Fruit fly (Drosophila melanogaster): ENCODE data around the gene CG2217.

CG2217 gene

DNA sequence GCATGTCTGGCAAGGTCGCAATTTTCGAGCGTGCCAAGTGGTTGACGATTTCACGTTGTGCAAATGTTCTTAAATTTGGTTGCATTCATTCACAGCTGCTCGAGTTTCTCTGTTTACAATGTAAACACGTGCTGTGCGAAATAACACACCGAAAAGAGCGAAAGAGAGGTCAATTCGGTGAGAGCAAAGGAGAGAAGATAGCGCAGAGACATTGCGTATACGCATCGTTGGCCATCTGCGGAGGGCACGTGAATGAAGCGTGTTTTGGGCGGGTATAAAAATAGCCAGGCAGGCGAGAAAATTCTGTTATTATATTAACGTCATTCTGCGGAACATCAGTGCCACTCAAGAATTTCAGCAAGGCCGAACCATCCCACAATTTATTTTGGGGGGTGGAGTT lies 31.7 kb upstream of the CG2217 start:
- TF ChIP-seq usp (GFP tag; optimal IDR thresholded peaks at IDR 0.05) (no peak), psq (optimal IDR thresholded peaks at IDR 0.05) (no peak), EcR (GFP tag; optimal IDR thresholded peaks at IDR 0.05) (no peak), CG8478 (optimal IDR thresholded peaks at IDR 0.05) (no peak), Dll (optimal IDR thresholded peaks at IDR 0.05) (no peak), pan (optimal IDR thresholded peaks at IDR 0.05) (no peak)

DNA sequence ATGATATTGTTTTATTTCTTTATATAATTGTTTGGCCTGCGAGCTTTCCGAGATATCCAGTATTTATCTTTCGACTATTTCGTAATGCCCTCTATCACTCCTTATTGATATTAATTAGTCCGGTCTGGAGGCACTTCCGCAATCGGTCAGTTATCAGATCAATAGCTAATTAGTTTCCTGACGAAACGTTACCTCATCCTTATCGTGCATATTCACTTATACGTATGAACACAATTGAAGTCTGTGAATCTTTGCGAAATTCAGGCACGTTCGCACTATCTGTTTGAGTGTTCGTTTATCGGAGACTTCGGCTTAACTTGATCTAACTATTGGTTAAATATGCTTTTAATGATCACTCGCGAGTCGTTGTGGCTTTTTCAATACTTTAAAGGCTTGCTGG lies 30.5 kb upstream of the CG2217 start:
- TF ChIP-seq EcR (GFP tag; optimal IDR thresholded peaks at IDR 0.05) (no peak), psq (optimal IDR thresholded peaks at IDR 0.05) (no peak), CG8478 (optimal IDR thresholded peaks at IDR 0.05) (no peak), usp (GFP tag; optimal IDR thresholded peaks at IDR 0.05) (no peak), Dll (optimal IDR thresholded peaks at IDR 0.05) (no peak), pan (optimal IDR thresholded peaks at IDR 0.05) (no peak)

DNA sequence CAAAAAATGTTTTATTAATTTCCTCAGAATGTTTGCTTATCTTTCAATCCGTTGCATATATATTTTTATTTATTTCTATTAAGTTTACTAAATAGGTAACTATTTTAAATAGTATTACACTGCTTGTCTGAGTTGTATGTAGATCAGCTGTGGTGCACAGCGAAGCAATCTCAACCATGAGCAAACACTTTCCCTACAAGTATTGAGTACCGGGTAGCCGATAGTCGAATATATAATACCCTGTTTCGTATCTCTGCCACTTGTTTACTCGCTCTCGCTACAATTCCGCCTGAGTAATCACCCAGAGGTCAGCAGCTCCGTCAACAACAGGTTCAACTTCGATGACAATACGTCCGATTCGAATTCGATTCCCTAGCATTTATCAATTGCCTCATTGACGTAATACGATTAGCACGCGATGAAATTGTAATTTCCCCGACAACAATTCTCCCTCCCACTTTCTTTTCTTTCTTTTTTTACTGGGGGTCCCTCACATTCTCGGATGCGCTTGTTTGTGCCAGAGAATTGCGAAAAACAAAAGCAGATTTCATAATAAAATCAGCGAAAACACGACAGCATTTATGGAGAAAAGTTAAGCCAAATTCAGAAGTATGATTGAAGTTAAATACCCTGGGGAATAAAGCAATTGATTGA lies 28.0 kb upstream of the CG2217 start:
- TF ChIP-seq psq (optimal IDR thresholded peaks at IDR 0.05) (no peak), EcR (GFP tag; optimal IDR thresholded peaks at IDR 0.05) (no peak), CG8478 (optimal IDR thresholded peaks at IDR 0.05) (no peak), pan (optimal IDR thresholded peaks at IDR 0.05) (no peak)

DNA sequence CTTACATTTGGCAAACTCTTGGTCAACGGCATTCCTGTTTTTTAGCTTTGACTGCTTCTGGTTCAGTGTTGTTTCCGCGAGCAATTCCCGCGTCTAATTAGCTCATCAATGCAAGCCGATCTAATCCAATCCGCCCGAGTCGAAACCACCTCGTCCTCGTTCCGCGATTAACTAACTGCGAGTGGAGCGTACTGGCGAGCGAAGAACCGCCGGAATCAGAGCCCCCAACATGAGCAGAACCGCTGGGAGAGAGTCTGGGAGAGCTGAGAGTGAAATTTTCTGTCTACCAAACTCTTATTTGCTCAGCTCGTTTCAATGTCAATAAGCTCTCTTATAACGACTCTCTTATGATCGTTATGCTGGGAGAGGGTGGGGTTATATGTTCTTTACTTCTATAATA lies 27.5 kb upstream of the CG2217 start:
- TF ChIP-seq pan (optimal IDR thresholded peaks at IDR 0.05): no peak
- peak; percentile 91 for TF ChIP-seq Dll (optimal IDR thresholded peaks at IDR 0.05)

DNA sequence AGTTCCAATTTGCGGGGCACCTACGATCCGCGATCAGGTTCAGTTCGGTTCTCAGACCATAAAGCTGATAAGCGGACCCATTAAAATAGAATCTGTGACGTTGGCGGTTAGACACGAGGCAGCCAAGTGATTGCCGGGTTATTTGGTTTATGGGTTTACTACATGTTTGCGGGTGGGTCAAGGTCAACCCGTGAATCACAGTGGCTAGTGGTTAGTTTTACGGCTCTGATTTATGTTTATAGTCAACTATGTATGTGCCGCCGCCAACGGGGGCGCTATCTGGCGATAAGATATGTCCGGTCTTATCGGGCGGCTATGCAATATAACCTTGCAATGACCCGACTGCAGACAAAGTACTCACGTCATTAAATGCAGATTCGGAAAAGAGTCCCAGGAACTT lies 26.7 kb upstream of the CG2217 start:
- TF ChIP-seq Dll (optimal IDR thresholded peaks at IDR 0.05) (no peak), EcR (GFP tag; optimal IDR thresholded peaks at IDR 0.05) (no peak), pan (optimal IDR thresholded peaks at IDR 0.05) (no peak)

DNA sequence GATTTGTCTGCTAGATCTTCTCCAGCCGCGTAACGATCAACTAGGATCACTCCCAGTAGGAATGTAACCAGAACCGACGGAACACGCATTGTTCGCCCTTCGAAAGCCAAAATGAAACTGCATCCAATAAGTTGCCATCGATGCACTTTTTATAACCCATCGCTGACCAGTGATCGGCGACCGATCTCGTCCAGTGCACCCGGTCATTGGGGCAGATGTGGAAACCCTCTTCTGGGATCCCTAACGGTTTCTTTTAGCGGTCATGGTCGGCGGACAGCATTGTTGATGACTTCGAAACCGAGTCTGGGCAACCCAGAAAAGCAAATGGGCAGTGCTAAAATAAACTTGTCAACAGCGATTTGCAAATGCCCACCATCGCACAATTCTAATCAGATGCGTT lies 22.2 kb upstream of the CG2217 start, which contains the start of gene Osi23:
Osi23 (minus strand) TSS at position 101 of the 400 bp plus-strand sequence.
- no peak for TF ChIP-seq pan (optimal IDR thresholded peaks at IDR 0.05)
- no peak for TF ChIP-seq Dll (optimal IDR thresholded peaks at IDR 0.05)
- TF ChIP-seq psq (optimal IDR thresholded peaks at IDR 0.05): no peak
- no peak for TF ChIP-seq usp (GFP tag; optimal IDR thresholded peaks at IDR 0.05)
- no peak for TF ChIP-seq EcR (GFP tag; optimal IDR thresholded peaks at IDR 0.05)
- TF ChIP-seq CG8478 (optimal IDR thresholded peaks at IDR 0.05): no peak

DNA sequence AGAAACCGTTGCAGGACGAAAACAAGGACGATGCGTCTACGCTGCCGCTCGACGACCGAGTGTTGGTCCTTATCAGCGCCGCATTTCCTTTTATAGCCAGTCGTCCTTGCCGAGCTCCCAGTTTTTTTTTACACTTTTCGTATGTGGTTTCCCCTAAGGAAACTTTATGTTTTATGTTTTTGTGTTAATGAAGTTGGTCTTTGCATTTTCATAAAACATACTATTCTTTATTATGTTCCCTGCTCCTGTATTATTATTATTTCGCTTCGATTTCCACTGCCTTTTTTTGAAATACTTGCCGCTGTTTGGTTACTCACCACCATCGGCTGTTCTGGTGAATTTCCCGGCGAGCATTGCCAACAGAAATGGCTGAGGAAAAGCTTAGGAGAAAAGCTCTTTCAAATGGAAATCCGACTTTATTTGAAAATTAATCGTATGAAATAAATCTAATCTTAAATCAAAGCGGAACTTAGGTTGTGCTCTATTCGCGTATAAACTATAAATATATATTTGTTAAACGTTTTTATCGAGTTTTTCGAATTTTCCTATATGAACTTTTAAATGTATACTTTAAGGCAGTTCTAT lies 20.9 kb upstream of the CG2217 start, which contains the start of gene CG15537:
CG15537 (minus strand) TSS at position 51 of the 585 bp plus-strand sequence.
- TF ChIP-seq Dll (optimal IDR thresholded peaks at IDR 0.05): no peak
- no peak for TF ChIP-seq usp (GFP tag; optimal IDR thresholded peaks at IDR 0.05)
- TF ChIP-seq psq (optimal IDR thresholded peaks at IDR 0.05): no peak
- TF ChIP-seq EcR (GFP tag; optimal IDR thresholded peaks at IDR 0.05): no peak

DNA sequence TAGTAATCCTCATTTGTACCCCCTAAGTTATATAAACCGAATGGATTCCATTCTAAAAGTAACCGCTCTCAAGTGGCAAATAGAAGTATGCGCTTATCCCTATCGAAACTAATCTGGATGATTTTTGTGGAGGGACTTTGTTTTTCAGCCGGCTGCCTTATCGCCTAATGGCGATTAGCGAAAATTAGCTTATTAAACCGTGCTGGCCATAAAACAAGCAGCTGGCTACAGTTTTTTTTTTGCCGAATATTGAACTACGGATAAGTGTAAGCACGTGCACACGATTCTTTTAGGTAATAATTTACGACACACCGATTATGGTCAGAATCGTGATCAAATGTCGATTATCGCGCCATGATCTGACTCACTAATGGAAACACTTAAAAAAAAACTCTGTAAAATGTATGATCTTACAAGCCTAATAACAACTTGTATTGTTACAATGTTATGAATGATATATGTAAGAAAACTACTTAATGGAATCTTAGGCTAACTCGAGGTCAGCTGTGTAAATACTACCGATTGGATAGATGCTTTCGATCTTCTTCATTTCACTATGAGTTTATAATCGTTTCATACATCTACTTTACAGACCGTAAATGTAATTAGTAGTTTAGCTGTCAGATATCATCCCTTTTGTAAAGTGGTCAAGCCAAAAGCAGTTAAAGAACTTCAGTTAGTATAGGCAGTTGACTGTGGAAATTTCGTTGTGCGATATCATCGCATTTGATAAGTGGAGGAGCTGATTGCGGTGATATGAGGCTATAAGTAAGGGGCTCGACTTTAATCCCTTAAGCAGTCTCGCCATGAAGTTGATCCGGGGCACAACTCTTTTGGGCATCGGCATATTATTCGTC lies 8.7 kb upstream of the CG2217 start, which contains the start of gene CG15534:
CG15534 (plus strand) TSS at position 807 of the 857 bp plus-strand sequence.
- TF ChIP-seq CG8478 (optimal IDR thresholded peaks at IDR 0.05): no peak
- TF ChIP-seq Dll (optimal IDR thresholded peaks at IDR 0.05): no peak
- TF ChIP-seq pan (optimal IDR thresholded peaks at IDR 0.05): no peak
- no peak for TF ChIP-seq psq (optimal IDR thresholded peaks at IDR 0.05)
- no peak for TF ChIP-seq usp (GFP tag; optimal IDR thresholded peaks at IDR 0.05)
- no peak for TF ChIP-seq EcR (GFP tag; optimal IDR thresholded peaks at IDR 0.05)

DNA sequence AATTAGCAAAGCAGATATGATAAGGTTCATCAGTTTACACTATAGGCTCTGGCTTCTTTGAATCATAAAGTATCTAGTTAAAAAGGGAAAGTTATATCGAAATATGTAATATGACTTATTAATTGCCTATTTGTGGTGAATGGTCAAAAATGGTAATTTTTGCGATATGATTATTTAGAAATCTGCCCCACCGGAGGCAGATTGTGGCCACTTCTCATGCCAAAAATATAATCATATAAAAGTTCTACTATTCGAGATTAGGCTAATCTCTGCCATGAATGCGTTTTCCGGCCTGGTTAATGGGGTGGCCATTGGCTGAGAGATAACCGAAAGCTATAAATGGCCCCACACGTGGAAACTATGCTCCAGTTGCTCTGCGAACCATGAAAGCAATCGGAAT lies 5.7 kb upstream of the CG2217 start, which contains the start of gene CG15533:
CG15533 (plus strand) TSS at position 362 of the 400 bp plus-strand sequence.
- TF ChIP-seq psq (optimal IDR thresholded peaks at IDR 0.05): no peak
- no peak for TF ChIP-seq usp (GFP tag; optimal IDR thresholded peaks at IDR 0.05)
- no peak for TF ChIP-seq EcR (GFP tag; optimal IDR thresholded peaks at IDR 0.05)
- no peak for TF ChIP-seq Dll (optimal IDR thresholded peaks at IDR 0.05)
- no peak for TF ChIP-seq pan (optimal IDR thresholded peaks at IDR 0.05)
- TF ChIP-seq CG8478 (optimal IDR thresholded peaks at IDR 0.05): no peak

DNA sequence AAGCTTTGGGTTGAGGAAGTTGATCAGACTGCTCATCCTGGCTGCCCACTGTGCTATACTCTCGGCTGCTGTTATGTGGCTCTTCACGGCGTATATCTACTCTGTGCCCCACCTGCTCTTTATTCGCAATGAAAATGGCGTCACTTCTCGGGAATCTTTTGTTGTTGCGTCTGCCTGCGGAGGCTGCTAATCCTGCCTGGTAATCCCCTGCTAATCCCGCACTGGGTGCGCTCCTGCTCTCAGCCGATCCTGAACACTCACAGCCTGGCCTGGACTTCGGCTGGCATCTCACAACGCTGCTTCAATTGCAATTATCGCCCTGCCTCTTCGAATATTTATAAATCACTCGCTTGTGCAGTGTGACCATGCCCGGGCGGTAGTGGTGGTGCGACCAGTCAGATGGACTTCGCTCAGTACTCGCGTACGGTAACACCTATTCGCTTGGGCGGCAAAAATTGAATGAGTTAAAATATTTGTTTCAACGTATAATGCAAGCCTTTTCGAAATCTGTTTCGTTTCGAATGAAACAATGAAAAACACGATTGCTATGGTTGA lies 5.1 kb upstream of the CG2217 start, which contains the start of gene CG2218:
CG2218 (minus strand) TSS at position 472 of the 555 bp plus-strand sequence.
- TF ChIP-seq psq (optimal IDR thresholded peaks at IDR 0.05) (no peak), EcR (GFP tag; optimal IDR thresholded peaks at IDR 0.05) (no peak)

DNA sequence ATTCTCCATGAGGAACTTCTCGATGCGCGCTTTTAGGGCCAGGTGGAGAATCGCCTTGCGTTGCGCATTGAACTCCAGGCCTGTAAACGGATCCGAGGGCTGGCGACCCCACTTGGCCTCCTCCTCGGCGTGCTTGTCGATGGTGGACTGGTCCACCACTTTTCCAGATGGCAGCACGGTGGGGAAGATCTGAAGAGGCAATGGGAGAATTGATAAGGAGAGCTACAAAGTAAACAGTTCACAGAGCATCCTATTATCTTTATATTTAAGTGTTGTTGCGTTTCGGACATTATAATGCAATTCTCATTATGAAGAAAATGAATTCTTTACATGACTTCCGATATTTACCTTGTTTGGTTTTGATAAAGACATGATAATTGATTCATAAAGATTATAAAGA lies 3.9 kb upstream of the CG2217 start:
- TF ChIP-seq usp (GFP tag; optimal IDR thresholded peaks at IDR 0.05) (no peak), Dll (optimal IDR thresholded peaks at IDR 0.05) (no peak), EcR (GFP tag; optimal IDR thresholded peaks at IDR 0.05) (no peak), psq (optimal IDR thresholded peaks at IDR 0.05) (no peak), CG8478 (optimal IDR thresholded peaks at IDR 0.05) (no peak), pan (optimal IDR thresholded peaks at IDR 0.05) (no peak)

DNA sequence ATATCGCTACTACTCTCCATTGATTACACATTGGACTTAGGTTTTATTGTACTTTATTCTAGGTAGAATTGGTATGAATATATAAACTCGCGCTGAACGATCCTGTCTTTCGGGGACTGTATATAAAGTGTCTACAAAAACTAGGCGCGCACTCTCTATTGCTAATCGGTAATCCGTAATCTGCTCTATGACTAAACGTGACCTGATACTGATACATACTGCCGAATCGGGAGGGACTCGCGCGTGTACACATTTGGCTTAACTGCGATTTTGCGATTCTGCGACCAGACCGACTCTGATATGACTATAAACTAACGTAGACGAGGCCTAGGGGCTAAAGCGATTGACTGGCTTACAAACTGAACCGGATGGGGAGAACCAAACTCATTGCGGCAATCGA lies 2.9 kb upstream of the CG2217 start:
- TF ChIP-seq Dll (optimal IDR thresholded peaks at IDR 0.05) (no peak), psq (optimal IDR thresholded peaks at IDR 0.05) (no peak), pan (optimal IDR thresholded peaks at IDR 0.05) (no peak), CG8478 (optimal IDR thresholded peaks at IDR 0.05) (no peak), EcR (GFP tag; optimal IDR thresholded peaks at IDR 0.05) (no peak), usp (GFP tag; optimal IDR thresholded peaks at IDR 0.05) (no peak)
